Fruit fly (Drosophila melanogaster) whole organism, pupa: ENCODE results near the gene Pcmt.

ENCODE experiments used
- CG10348 ChIP-seq: fragments of 200-800 bp; sonication (Bioruptor generic); IDR thresholded peaks from 2 replicates; pipeline ENCODE4 v1.3.6; 2022; ENCODE audit warnings: missing biosample characterization, missing genetic modification characterization
- CG12605 ChIP-seq: fragments of 200-800 bp; sonication (Bioruptor generic); IDR thresholded peaks from 2 replicates; pipeline ENCODE4 v1.3.6; 2022; ENCODE audit warnings: missing biosample characterization, missing genetic modification characterization
- CG13204 ChIP-seq: fragments of 200-800 bp; sonication (Bioruptor generic); optimal IDR thresholded peaks from 2 replicates; lab custom pipeline; 2018; ENCODE audit warnings: missing biosample characterization, mild to moderate bottlenecking, missing genetic modification characterization, moderate library complexity
- CG14655 ChIP-seq: fragments of 200-800 bp; sonication (Bioruptor generic); optimal IDR thresholded peaks from 3 replicates; lab custom pipeline; 2017; ENCODE audit warnings: mild to moderate bottlenecking, missing biosample characterization, missing genetic modification reagents, missing genetic modification characterization
- CG15710 ChIP-seq: fragments of 200-800 bp; sonication (Bioruptor generic); optimal IDR thresholded peaks from 2 replicates; lab custom pipeline; 2018; ENCODE audit warnings: missing biosample characterization, mild to moderate bottlenecking, missing genetic modification characterization, moderate library complexity
- CG17806 ChIP-seq: fragments of 200-800 bp; sonication (Bioruptor generic); optimal IDR thresholded peaks from 2 replicates; lab custom pipeline; 2018; ENCODE audit warnings: missing biosample characterization, mild to moderate bottlenecking, missing genetic modification characterization, moderate library complexity
- CG32121 ChIP-seq: fragments of 200-800 bp; sonication (Bioruptor generic); IDR thresholded peaks from 2 replicates; pipeline ENCODE4 v1.3.6; 2022; ENCODE audit warnings: missing biosample characterization, missing genetic modification characterization
- CG34367 ChIP-seq: fragments of 200-800 bp; sonication (Bioruptor generic); optimal IDR thresholded peaks from 2 replicates; lab custom pipeline; 2018; ENCODE audit warnings: missing biosample characterization, mild to moderate bottlenecking, missing genetic modification characterization
- CG4496 ChIP-seq: fragments of 200-800 bp; sonication (Bioruptor generic); IDR thresholded peaks from 3 replicates; pipeline ENCODE4 v1.3.6; 2022; ENCODE audit warnings: missing biosample characterization, missing genetic modification characterization
- CG8159 ChIP-seq: fragments of 200-800 bp; sonication (Bioruptor generic); optimal IDR thresholded peaks from 3 replicates; lab custom pipeline; 2018; ENCODE audit warnings: missing biosample characterization, mild to moderate bottlenecking, missing genetic modification characterization, moderate library complexity
- CG8301 ChIP-seq: fragments of 200-800 bp; sonication (Bioruptor generic); optimal IDR thresholded peaks from 2 replicates; lab custom pipeline; 2018; ENCODE audit warnings: missing biosample characterization, mild to moderate bottlenecking, missing genetic modification characterization
- CG9948 ChIP-seq: fragments of 200-800 bp; sonication (Bioruptor generic); optimal IDR thresholded peaks from 2 replicates; lab custom pipeline; 2018; ENCODE audit warnings: missing biosample characterization, mild to moderate bottlenecking, missing genetic modification characterization, moderate library complexity
- D1 ChIP-seq: fragments of 200-800 bp; sonication (Bioruptor generic); optimal IDR thresholded peaks from 2 replicates; lab custom pipeline; 2018; ENCODE audit warnings: missing biosample characterization, mild to moderate bottlenecking, missing genetic modification characterization, moderate library complexity
- EcR ChIP-seq: fragments of 200-800 bp; sonication (Bioruptor generic); optimal IDR thresholded peaks from 3 replicates; lab custom pipeline; 2019; ENCODE audit warnings: missing biosample characterization, missing genetic modification characterization, mild to moderate bottlenecking, moderate library complexity, missing genetic modification reagents
- Ets98B ChIP-seq: fragments of 200-800 bp; sonication (Bioruptor generic); IDR thresholded peaks from 2 replicates; pipeline ENCODE4 v1.3.6; 2022; ENCODE audit warnings: missing biosample characterization, missing genetic modification characterization
- Pif1A ChIP-seq: fragments of 200-800 bp; sonication (Bioruptor generic); optimal IDR thresholded peaks from 3 replicates; lab custom pipeline; 2016; ENCODE audit warnings: missing biosample characterization, missing genetic modification characterization
- Pif1B ChIP-seq: fragments of 200-800 bp; sonication (Bioruptor generic); optimal IDR thresholded peaks from 3 replicates; lab custom pipeline; 2016; ENCODE audit warnings: missing biosample characterization, missing genetic modification characterization
- Snoo ChIP-seq: fragments of 200-800 bp; sonication (Bioruptor generic); optimal IDR thresholded peaks from 3 replicates; lab custom pipeline; 2017; ENCODE audit warnings: missing biosample characterization, mild to moderate bottlenecking, missing genetic modification characterization, inconsistent platforms
- fd96Ca ChIP-seq: fragments of 200-800 bp; sonication (Bioruptor generic); IDR thresholded peaks from 3 replicates; pipeline ENCODE4 v1.3.6; 2022; ENCODE audit warnings: missing biosample characterization, missing genetic modification characterization
- gl ChIP-seq: fragments of 200-800 bp; sonication (Bioruptor generic); optimal IDR thresholded peaks from 2 replicates; lab custom pipeline; 2018; ENCODE audit warnings: missing biosample characterization, mild to moderate bottlenecking, missing genetic modification characterization
- rn ChIP-seq: fragments of 200-800 bp; sonication (Bioruptor generic); IDR thresholded peaks from 2 replicates; pipeline ENCODE4 v1.3.6; 2022; ENCODE audit warnings: missing biosample characterization, missing genetic modification characterization

The Pcmt gene

dm6 chr3R:5523070-5523637 lies 31.0 kb downstream of the Pcmt start, which contains the start of the genes CG43845 and Nmdar1:
Gene CG43845, minus strand, starts transcription at chr3R:5523120.
Gene Nmdar1, minus strand, starts transcription at chr3R:5523328.
- TF ChIP-seq CG4496 (GFP tag; lab: Robert Waterston, UW): peak; percentile 29; the same call in 1 of the 3 replicates
- TF ChIP-seq CG12605 (GFP tag; lab: Robert Waterston, UW): peak; percentile 95
- no peak; the same call in 1 of the 2 replicates for TF ChIP-seq Ets98B

- TF ChIP-seq CG14655 (GFP tag; lab: Kevin White, UChicago): no peak
- 0 out of 3 replicates have a peak, but pooled peaks have one; percentile 20 for TF ChIP-seq CG4496 (GFP tag; lab: Robert Waterston, UW)
- no peak for TF ChIP-seq Pif1B (GFP tag; lab: Kevin White, UChicago)
- no peak for TF ChIP-seq CG15710 (tag; lab: Kevin White, UChicago)
- TF ChIP-seq CG10348 (GFP tag; lab: Robert Waterston, UW): no peak
- no peak for TF ChIP-seq D1
These were observed 33.5 kb downstream of the Pcmt start for dm6 chr3R:5520566-5520965.

dm6 chr3R:5519789-5520188 lies 34.3 kb downstream of the Pcmt start:
- TF ChIP-seq gl (tag; lab: Kevin White, UChicago) (no peak), rn (no peak), fd96Ca (GFP tag; lab: Robert Waterston, UW) (no peak), CG13204 (GFP tag; lab: Kevin White, UChicago) (peak; percentile 51), CG9948 (tag; lab: Kevin White, UChicago) (no peak), CG4496 (GFP tag; lab: Robert Waterston, UW) (no peak), CG12605 (GFP tag; lab: Robert Waterston, UW) (no peak), CG34367 (no peak)

- peak; percentile 74 for TF ChIP-seq CG14655 (GFP tag; lab: Kevin White, UChicago)
- TF ChIP-seq CG34367: peak; percentile 34
- TF ChIP-seq Snoo (tag; lab: Kevin White, UChicago): peak; percentile 75
- peak; percentile 1 for TF ChIP-seq D1
- peak; percentile 10 for TF ChIP-seq gl (tag; lab: Kevin White, UChicago)
- no peak for TF ChIP-seq rn
- TF ChIP-seq Pif1A: peak; percentile 73
- peak; percentile 72 for TF ChIP-seq Ets98B
- TF ChIP-seq CG8159 (tag; lab: Kevin White, UChicago): peak; percentile 65
- peak; percentile 58 for TF ChIP-seq CG9948 (tag; lab: Kevin White, UChicago)
- peak; percentile 47 for TF ChIP-seq CG13204 (GFP tag; lab: Kevin White, UChicago)
- peak; percentile 71; the same call in 2 of the 3 replicates for TF ChIP-seq fd96Ca (GFP tag; lab: Robert Waterston, UW)
- TF ChIP-seq CG4496 (GFP tag; lab: Robert Waterston, UW): peak; percentile 64; the same call in 1 of the 3 replicates
- TF ChIP-seq CG12605 (GFP tag; lab: Robert Waterston, UW): no peak
- no peak for TF ChIP-seq EcR (GFP tag; lab: Kevin White, UChicago)
- no peak for TF ChIP-seq CG10348 (GFP tag; lab: Robert Waterston, UW)
- peak; percentile 61 for TF ChIP-seq Pif1B (GFP tag; lab: Kevin White, UChicago)
- TF ChIP-seq CG15710 (tag; lab: Kevin White, UChicago): peak; percentile 52
- TF ChIP-seq CG32121 (GFP tag; lab: Robert Waterston, UW): peak; percentile 57; the same call in 1 of the 2 replicates
- peak; percentile 61 for TF ChIP-seq CG8301 (tag; lab: Kevin White, UChicago)
- TF ChIP-seq CG17806 (tag; lab: Kevin White, UChicago): peak; percentile 60
These were observed 35.5 kb downstream of the Pcmt start for dm6 chr3R:5518627-5519026.

dm6 chr3R:5517876-5518211 lies 36.3 kb downstream of the Pcmt start:
- TF ChIP-seq fd96Ca (GFP tag; lab: Robert Waterston, UW) (no peak), EcR (GFP tag; lab: Kevin White, UChicago) (peak; percentile 76)
- TF ChIP-seq, all 21 proteins: peak for 1

dm6 chr3R:5517002-5517875 lies 36.9 kb downstream of the Pcmt start, which contains the start of gene Itpr:
Gene Itpr, plus strand, starts transcription at chr3R:5517117.
- no peak for TF ChIP-seq CG34367
- TF ChIP-seq EcR (GFP tag; lab: Kevin White, UChicago): peak; percentile 7
- no peak for TF ChIP-seq CG14655 (GFP tag; lab: Kevin White, UChicago)
- no peak for TF ChIP-seq CG15710 (tag; lab: Kevin White, UChicago)
- TF ChIP-seq CG13204 (GFP tag; lab: Kevin White, UChicago): peak; percentile 94
- no peak for TF ChIP-seq CG12605 (GFP tag; lab: Robert Waterston, UW)
- no peak for TF ChIP-seq D1
- TF ChIP-seq Pif1B (GFP tag; lab: Kevin White, UChicago): no peak
- TF ChIP-seq fd96Ca (GFP tag; lab: Robert Waterston, UW): peak; percentile 32; the same call in 1 of the 3 replicates
- no peak for TF ChIP-seq CG17806 (tag; lab: Kevin White, UChicago)
- no peak for TF ChIP-seq Snoo (tag; lab: Kevin White, UChicago)
- TF ChIP-seq CG4496 (GFP tag; lab: Robert Waterston, UW): peak; percentile 49; the same call in 2 of the 3 replicates
- peak; percentile 44; the same call in 1 of the 2 replicates for TF ChIP-seq CG32121 (GFP tag; lab: Robert Waterston, UW)
- TF ChIP-seq Ets98B: peak; percentile 28; the same call in 1 of the 2 replicates
- TF ChIP-seq CG8301 (tag; lab: Kevin White, UChicago): no peak
- TF ChIP-seq CG10348 (GFP tag; lab: Robert Waterston, UW): no peak
- TF ChIP-seq rn: no peak
- TF ChIP-seq Pif1A: no peak
- TF ChIP-seq CG9948 (tag; lab: Kevin White, UChicago): no peak
- no peak for TF ChIP-seq gl (tag; lab: Kevin White, UChicago)
- TF ChIP-seq CG8159 (tag; lab: Kevin White, UChicago): no peak
